Worm (Caenorhabditis elegans): Measurements from ENCODE around the gene apc-10.

DNA sequence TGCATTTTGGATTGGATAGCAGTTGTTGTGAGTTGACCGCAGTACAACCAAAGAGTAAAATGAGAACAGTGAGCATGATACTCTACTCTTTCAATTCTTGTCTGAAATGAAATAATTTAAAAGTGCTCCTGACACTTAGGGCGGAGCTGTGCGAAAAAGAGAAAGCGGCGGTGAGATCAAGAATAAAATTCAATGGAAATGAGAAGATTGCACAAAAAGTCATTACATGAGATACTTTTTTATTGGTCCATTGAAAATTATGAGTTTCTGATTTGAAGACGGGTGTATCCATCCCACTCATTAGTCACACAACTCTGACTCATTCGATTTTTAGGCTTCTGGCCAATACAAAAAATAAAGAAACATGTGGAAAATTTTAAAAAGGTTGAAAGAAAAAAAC is 31.1 kb upstream of the apc-10 start, which contains the start of gene F22E12.1:
- TF ChIP-seq ztf-7 (tag; optimal IDR thresholded peaks at IDR 0.05) (no peak), F44E2.7 (GFP tag; IDR thresholded peaks at IDR 0.05) (no peak), nhr-28 (tag; optimal IDR thresholded peaks at IDR 0.05) (no peak), R02D3.7 (tag; optimal IDR thresholded peaks at IDR 0.05) (no peak), skn-1 (tag; optimal IDR thresholded peaks at IDR 0.05) (no peak), nhr-237 (tag; optimal IDR thresholded peaks at IDR 0.05) (no peak), ztf-11 (tag; optimal IDR thresholded peaks at IDR 0.05) (no peak), vab-7 (GFP tag; IDR thresholded peaks at IDR 0.05) (no peak), lin-15B (tag; optimal IDR thresholded peaks at IDR 0.05) (no peak), fkh-10 (GFP tag; optimal IDR thresholded peaks at IDR 0.05) (no peak), set-16 (GFP tag; IDR thresholded peaks at IDR 0.05) (no peak), Y105C5A.15 (GFP tag; IDR thresholded peaks at IDR 0.05) (no peak), fos-1 (tag; optimal IDR thresholded peaks at IDR 0.05) (no peak), dpl-1 (GFP tag; optimal IDR thresholded peaks at IDR 0.05) (no peak)
